Worm (Caenorhabditis elegans) whole organism, L4 larva: ENCODE data around the gene sid-5.
A peak's percentile ranks its signal among the peaks of the same experiment; 100 is the strongest.

Source experiments
- D1046.2 ChIP-seq: fragments of 200-800 bp; sonication (Bioruptor generic); IDR thresholded peaks from 2 replicates; pipeline ENCODE4 v1.3.6; 2022; ENCODE audit warnings: missing genetic modification characterization, missing compliant biosample characterization
- F44E2.7 ChIP-seq: fragments of 200-800 bp; sonication (Bioruptor generic); IDR thresholded peaks from 2 replicates; pipeline ENCODE4 v2.1.2; 2022; ENCODE audit warnings: missing genetic modification characterization, missing compliant biosample characterization
- F49E8.2 ChIP-seq: sonication (generic microtip); optimal IDR thresholded peaks from 2 replicates; lab custom pipeline; 2016; ENCODE audit warnings: missing compliant biosample characterization, mild to moderate bottlenecking, missing genetic modification characterization, borderline replicate concordance
- T20F7.1 ChIP-seq: fragments of 200-800 bp; sonication (Bioruptor generic); optimal IDR thresholded peaks from 2 replicates; lab custom pipeline; 2018; ENCODE audit warnings: mild to moderate bottlenecking, missing genetic modification characterization, missing compliant biosample characterization
- Y105C5A.15 ChIP-seq: fragments of 200-800 bp; sonication (Bioruptor generic); IDR thresholded peaks from 2 replicates; pipeline ENCODE4 v1.3.6; 2022; ENCODE audit warnings: missing genetic modification characterization, missing compliant biosample characterization
- Y5F2A.4 ChIP-seq: fragments of 200-800 bp; sonication (Bioruptor generic); optimal IDR thresholded peaks from 2 replicates; lab custom pipeline; 2018; ENCODE audit warnings: mild to moderate bottlenecking, missing genetic modification characterization, missing compliant biosample characterization
- ZK337.2 ChIP-seq: fragments of 200-800 bp; sonication (Bioruptor generic); IDR thresholded peaks from 2 replicates; pipeline ENCODE4 v1.3.6; 2022; ENCODE audit warnings: missing genetic modification reagents, missing genetic modification characterization, missing compliant biosample characterization
- aly-2 ChIP-seq: sonication (generic microtip); optimal IDR thresholded peaks from 2 replicates; lab custom pipeline; 2018; ENCODE audit warnings: missing biosample characterization, missing genetic modification characterization
- ceh-20 ChIP-seq: fragments of 200-800 bp; sonication (Bioruptor generic); IDR thresholded peaks from 2 replicates; pipeline ENCODE4 v1.3.6; 2022; ENCODE audit warnings: missing genetic modification reagents, missing genetic modification characterization, missing compliant biosample characterization
- ceh-28 ChIP-seq: fragments of 150-350 bp; optimal IDR thresholded peaks from 2 replicates; lab custom pipeline; 2014; ENCODE audit warnings: missing biosample characterization, missing genetic modification reagents, missing genetic modification characterization
- ceh-32 ChIP-seq: sonication (generic microtip); optimal IDR thresholded peaks from 2 replicates; lab custom pipeline; 2016; ENCODE audit warnings: mild to moderate bottlenecking, missing genetic modification characterization, missing compliant biosample characterization; ENCODE audit not compliant: poor library complexity
- ceh-44 ChIP-seq: fragments of 200-800 bp; sonication (Bioruptor generic); IDR thresholded peaks from 2 replicates; pipeline ENCODE4 v1.3.6; 2022; ENCODE audit warnings: missing genetic modification reagents, missing genetic modification characterization, missing compliant biosample characterization
- ceh-62 ChIP-seq: sonication (generic microtip); optimal IDR thresholded peaks from 2 replicates; lab custom pipeline; 2017; ENCODE audit warnings: missing biosample characterization, missing genetic modification characterization
- ces-1 ChIP-seq: fragments of 150-350 bp; sonication (generic microtip); optimal IDR thresholded peaks from 4 replicates; lab custom pipeline; 2014; ENCODE audit warnings: missing biosample characterization, missing genetic modification reagents, missing genetic modification characterization
- ctbp-1 ChIP-seq: fragments of 200-800 bp; sonication (Bioruptor generic); IDR thresholded peaks from 2 replicates; pipeline ENCODE4 v1.3.6; 2022; ENCODE audit warnings: missing genetic modification reagents, missing genetic modification characterization, missing compliant biosample characterization
- daf-16 ChIP-seq, 3 experiments: sonication (generic microtip); optimal IDR thresholded peaks; 2 replicates each; lab custom pipeline; 2016 to 2017; ENCODE audit warnings: missing genetic modification characterization in 3 of 3, missing genetic modification reagents in 3 of 3, mild to moderate bottlenecking in 2 of 3, missing compliant biosample characterization in 2 of 3, missing biosample characterization in 1 of 3, moderate library complexity in 1 of 3
- daf-19 ChIP-seq: fragments of 200-800 bp; sonication (Bioruptor generic); conservative IDR thresholded peaks from 2 replicates; pipeline ENCODE4 v1.3.6; 2022; ENCODE audit warnings: missing genetic modification characterization, missing compliant biosample characterization
- dpl-1 ChIP-seq: fragments of 150-350 bp; optimal IDR thresholded peaks from 2 replicates; lab custom pipeline; 2014; ENCODE audit warnings: missing biosample characterization, missing genetic modification reagents, missing genetic modification characterization
- egl-43 ChIP-seq: fragments of 200-800 bp; sonication (Bioruptor generic); IDR thresholded peaks from 2 replicates; pipeline ENCODE4 v1.3.6; 2022; ENCODE audit warnings: missing genetic modification reagents, missing genetic modification characterization, missing compliant biosample characterization
- fkh-10 ChIP-seq: fragments of 150-350 bp; optimal IDR thresholded peaks from 2 replicates; lab custom pipeline; 2014; ENCODE audit warnings: missing biosample characterization, missing genetic modification reagents, missing genetic modification characterization
- hif-1 ChIP-seq, 2 experiments: sonication (generic microtip); optimal IDR thresholded peaks; 2 replicates each; lab custom pipeline; 2016 to 2017; ENCODE audit warnings: missing compliant biosample characterization in 2 of 2, missing genetic modification characterization in 2 of 2, missing genetic modification reagents in 2 of 2, missing genotype in 2 of 2, mild to moderate bottlenecking in 1 of 2
- hmg-1.1 ChIP-seq: fragments of 200-800 bp; sonication (Bioruptor generic); IDR thresholded peaks from 2 replicates; pipeline ENCODE4 v1.3.6; 2022; ENCODE audit warnings: missing genetic modification reagents, missing genetic modification characterization, missing compliant biosample characterization
- jun-1 ChIP-seq: fragments of 150-350 bp; optimal IDR thresholded peaks from 2 replicates; lab custom pipeline; 2014; ENCODE audit warnings: missing biosample characterization, missing genetic modification reagents, missing genetic modification characterization
- lim-7 ChIP-seq: fragments of 200-800 bp; sonication (Bioruptor generic); IDR thresholded peaks from 2 replicates; pipeline ENCODE4 v1.3.6; 2022; ENCODE audit warnings: missing genetic modification characterization, missing compliant biosample characterization
- lin-1 ChIP-seq: fragments of 200-800 bp; sonication (Bioruptor generic); IDR thresholded peaks from 2 replicates; pipeline ENCODE4 v1.3.6; 2022; ENCODE audit warnings: missing genetic modification reagents, missing genetic modification characterization, missing compliant biosample characterization
- lin-29 ChIP-seq: fragments of 200-800 bp; sonication (Bioruptor generic); IDR thresholded peaks from 2 replicates; pipeline ENCODE4 v1.3.6; 2022; ENCODE audit warnings: missing genetic modification reagents, missing genetic modification characterization, missing compliant biosample characterization
- lin-38 ChIP-seq: fragments of 200-800 bp; sonication (Bioruptor generic); IDR thresholded peaks from 2 replicates; pipeline ENCODE4 v1.3.6; 2022; ENCODE audit warnings: missing genetic modification reagents, missing genetic modification characterization, missing compliant biosample characterization
- lin-39 ChIP-seq: fragments of 150-350 bp; optimal IDR thresholded peaks from 2 replicates; lab custom pipeline; 2014; ENCODE audit warnings: missing biosample characterization, missing genetic modification reagents, missing genetic modification characterization
- lsy-2 ChIP-seq, 2 experiments: fragments of 150-350 bp in 1 of 2; sonication (generic microtip) in 1 of 2; optimal IDR thresholded peaks; 2 replicates each; lab custom pipeline; 2014 to 2017; ENCODE audit warnings: missing biosample characterization in 2 of 2, missing genetic modification characterization in 2 of 2
- madf-5 ChIP-seq, 2 experiments: fragments of 200-800 bp; sonication (Bioruptor generic); IDR thresholded peaks; 2 replicates each; pipeline ENCODE4 v1.3.6; 2022; ENCODE audit warnings: missing compliant biosample characterization in 2 of 2, missing genetic modification characterization in 2 of 2
- madf-9 ChIP-seq: fragments of 200-800 bp; sonication (Bioruptor generic); conservative IDR thresholded peaks from 2 replicates; pipeline ENCODE4 v1.3.6; 2022; ENCODE audit warnings: missing genetic modification reagents, missing genetic modification characterization, missing compliant biosample characterization
- mdt-29 ChIP-seq: fragments of 200-800 bp; sonication (Bioruptor generic); IDR thresholded peaks from 2 replicates; pipeline ENCODE4 v1.3.6; 2022; ENCODE audit warnings: missing genetic modification reagents, missing genetic modification characterization, missing compliant biosample characterization
- mep-1 ChIP-seq: fragments of 150-350 bp; sonication (generic microtip); optimal IDR thresholded peaks from 3 replicates; lab custom pipeline; 2014; ENCODE audit warnings: missing biosample characterization, missing genetic modification characterization
- nhr-11 ChIP-seq: fragments of 150-350 bp; optimal IDR thresholded peaks from 2 replicates; lab custom pipeline; 2014; ENCODE audit warnings: missing biosample characterization, missing genetic modification characterization
- nhr-237 ChIP-seq: sonication (generic microtip); optimal IDR thresholded peaks from 2 replicates; lab custom pipeline; 2017; ENCODE audit warnings: missing biosample characterization, missing genetic modification characterization
- nhr-25 ChIP-seq: sonication (generic microtip); optimal IDR thresholded peaks from 2 replicates; lab custom pipeline; 2017; ENCODE audit warnings: missing genetic modification characterization, mild to moderate bottlenecking, missing compliant biosample characterization, antibody characterized with exemption, moderate library complexity, borderline replicate concordance; ENCODE audit not compliant: insufficient read depth
- nhr-42 ChIP-seq: fragments of 200-800 bp; sonication (Bioruptor generic); IDR thresholded peaks from 2 replicates; pipeline ENCODE4 v1.3.6; 2022; ENCODE audit warnings: missing genetic modification characterization, missing compliant biosample characterization
- nhr-48 ChIP-seq: sonication (generic microtip); optimal IDR thresholded peaks from 2 replicates; lab custom pipeline; 2016; ENCODE audit warnings: mild to moderate bottlenecking, missing genetic modification characterization, missing compliant biosample characterization
- nhr-6 ChIP-seq: fragments of 150-350 bp; optimal IDR thresholded peaks from 2 replicates; lab custom pipeline; 2014; ENCODE audit warnings: missing biosample characterization, missing genetic modification characterization
- pha-4 ChIP-seq, 2 experiments: fragments of 150-350 bp in 1 of 2; fragments of 200-800 bp in 1 of 2; sonication (Bioruptor generic) in 1 of 2; IDR thresholded peaks in 1 of 2; optimal IDR thresholded peaks in 1 of 2; 2 replicates each; pipeline versions ENCODE4 v1.3.6 to Lab custom; 2014 to 2022; ENCODE audit warnings: missing genetic modification characterization in 2 of 2, missing genetic modification reagents in 2 of 2, missing biosample characterization in 1 of 2, missing compliant biosample characterization in 1 of 2
- rbr-2 ChIP-seq: sonication (generic microtip); optimal IDR thresholded peaks from 2 replicates; lab custom pipeline; 2016; ENCODE audit warnings: missing genotype, missing genetic modification characterization, missing compliant biosample characterization
- sdz-12 ChIP-seq: fragments of 200-800 bp; sonication (Bioruptor generic); optimal IDR thresholded peaks from 2 replicates; lab custom pipeline; 2018; ENCODE audit warnings: mild to moderate bottlenecking, missing genetic modification characterization, missing compliant biosample characterization
- skn-1 ChIP-seq: fragments of 150-350 bp; optimal IDR thresholded peaks from 2 replicates; lab custom pipeline; 2014; ENCODE audit warnings: missing biosample characterization, missing genetic modification characterization
- snpc-1.2 ChIP-seq: fragments of 200-800 bp; sonication (Bioruptor generic); IDR thresholded peaks from 2 replicates; pipeline ENCODE4 v1.3.6; 2022; ENCODE audit warnings: missing genetic modification reagents, missing genetic modification characterization, missing compliant biosample characterization
- snpc-4 ChIP-seq: fragments of 150-350 bp; optimal IDR thresholded peaks from 2 replicates; lab custom pipeline; 2014; ENCODE audit warnings: missing biosample characterization, missing genetic modification characterization
- spr-3 ChIP-seq: fragments of 200-800 bp; sonication (Bioruptor generic); optimal IDR thresholded peaks from 2 replicates; lab custom pipeline; 2018; ENCODE audit warnings: mild to moderate bottlenecking, missing genetic modification characterization, missing compliant biosample characterization
- tag-97 ChIP-seq: fragments of 200-800 bp; sonication (Bioruptor generic); IDR thresholded peaks from 2 replicates; pipeline ENCODE4 v1.3.6; 2022; ENCODE audit warnings: missing genetic modification characterization, missing compliant biosample characterization
- tra-1 ChIP-seq: fragments of 200-800 bp; sonication (Bioruptor generic); IDR thresholded peaks from 2 replicates; pipeline ENCODE4 v1.3.6; 2022; ENCODE audit warnings: missing genetic modification reagents, missing genetic modification characterization, missing compliant biosample characterization
- unc-130 ChIP-seq: sonication (generic microtip); optimal IDR thresholded peaks from 2 replicates; lab custom pipeline; 2016; ENCODE audit warnings: missing genetic modification reagents, missing genetic modification characterization, missing compliant biosample characterization
- zag-1 ChIP-seq: fragments of 150-350 bp; optimal IDR thresholded peaks from 2 replicates; lab custom pipeline; 2014; ENCODE audit warnings: missing biosample characterization, missing genetic modification characterization
- ztf-7 ChIP-seq: fragments of 150-350 bp; optimal IDR thresholded peaks from 2 replicates; lab custom pipeline; 2014; ENCODE audit warnings: missing biosample characterization, missing genetic modification characterization

sid-5 gene

ce11 chrX:6932134-6932533 lies 27.6 kb downstream of the sid-5 start, which contains the start of gene F14B8.6 (continued):
- TF ChIP-seq lin-39, result no peak
- TF ChIP-seq egl-43 (GFP tag; lab: Robert Waterston, UW), result no peak
- TF ChIP-seq skn-1, result no peak
- no peak for TF ChIP-seq ceh-28 (tag; lab: Kevin White, UChicago)
- TF ChIP-seq ztf-7, result no peak
- no peak for TF ChIP-seq rbr-2 (tag; lab: Kevin White, UChicago)
- TF ChIP-seq lin-1 (GFP tag; lab: Robert Waterston, UW), result no peak
- no peak for TF ChIP-seq mdt-29 (GFP tag; lab: Robert Waterston, UW)
- TF ChIP-seq nhr-42, result no peak
- TF ChIP-seq Y105C5A.15 (GFP tag; lab: Robert Waterston, UW), result no peak
- no peak for TF ChIP-seq D1046.2 (GFP tag; lab: Robert Waterston, UW)
- no peak for TF ChIP-seq snpc-4 (tag; lab: Kevin White, UChicago)
- TF ChIP-seq sdz-12 (GFP tag; lab: Kevin White, UChicago), result no peak
- TF ChIP-seq snpc-1.2 (GFP tag; lab: Robert Waterston, UW), result no peak
- no peak for TF ChIP-seq F44E2.7
- TF ChIP-seq nhr-11 (tag; lab: Kevin White, UChicago), result no peak
- TF ChIP-seq F49E8.2 (tag; lab: Kevin White, UChicago), result no peak
- TF ChIP-seq madf-5 (GFP tag; IDR thresholded peaks at IDR 0.05; lab: Robert Waterston, UW), result no peak
- no peak for TF ChIP-seq daf-16 (GFP tag; optimal IDR thresholded peaks at IDR 0.05; lab: Kevin White, UChicago)
- peak; percentile 78 for TF ChIP-seq daf-16 (tag; optimal IDR thresholded peaks at IDR 0.05; lab: Kevin White, UChicago)
- TF ChIP-seq aly-2 (tag; lab: Kevin White, UChicago), result no peak
- TF ChIP-seq nhr-6 (tag; lab: Kevin White, UChicago), result no peak
- no peak for TF ChIP-seq dpl-1
- TF ChIP-seq nhr-48 (tag; lab: Kevin White, UChicago), result no peak
- TF ChIP-seq mep-1 (tag; lab: Kevin White, UChicago), result peak; percentile 23
- TF ChIP-seq lsy-2 (tag; optimal IDR thresholded peaks at IDR 0.05; lab: Kevin White, UChicago), result no peak
- TF ChIP-seq fkh-10 (GFP tag; lab: Kevin White, UChicago), result no peak
- no peak for TF ChIP-seq lin-38 (GFP tag; lab: Robert Waterston, UW)
- TF ChIP-seq madf-9 (GFP tag; lab: Robert Waterston, UW), result no peak
- TF ChIP-seq pha-4 (GFP tag; IDR thresholded peaks at IDR 0.05; lab: Robert Waterston, UW), result no peak
- TF ChIP-seq pha-4 (tag; optimal IDR thresholded peaks at IDR 0.05; lab: Kevin White, UChicago), result peak; percentile 3
- no peak for TF ChIP-seq T20F7.1
- TF ChIP-seq ceh-20 (GFP tag; lab: Robert Waterston, UW), result no peak
- TF ChIP-seq spr-3 (GFP tag; lab: Kevin White, UChicago), result no peak
- TF ChIP-seq daf-19, result no peak
- TF ChIP-seq tra-1, result 0 out of 2 replicates have a peak, but pooled peaks have one; percentile 15
- TF ChIP-seq unc-130 (GFP tag; lab: Kevin White, UChicago), result no peak
- TF ChIP-seq ceh-62 (tag; lab: Kevin White, UChicago), result no peak
- TF ChIP-seq nhr-25 (tag; lab: Kevin White, UChicago), result no peak
- no peak for TF ChIP-seq nhr-237 (tag; lab: Kevin White, UChicago)
- TF ChIP-seq hmg-1.1 (GFP tag; lab: Robert Waterston, UW), result no peak
- TF ChIP-seq ceh-32 (tag; lab: Kevin White, UChicago), result no peak
- TF ChIP-seq ZK337.2 (GFP tag; lab: Robert Waterston, UW), result no peak
- TF ChIP-seq jun-1 (tag; lab: Kevin White, UChicago), result no peak
- TF ChIP-seq ces-1 (GFP tag; lab: Kevin White, UChicago), result no peak
- no peak for TF ChIP-seq ctbp-1 (GFP tag; lab: Robert Waterston, UW)
- TF ChIP-seq zag-1, result no peak
- no peak for TF ChIP-seq tag-97
- TF ChIP-seq ceh-44, result no peak
- no peak for TF ChIP-seq lim-7 (GFP tag; lab: Robert Waterston, UW)
- no peak for TF ChIP-seq Y5F2A.4
- no peak for TF ChIP-seq lin-29 (GFP tag; lab: Robert Waterston, UW)
- TF ChIP-seq hif-1 (tag; optimal IDR thresholded peaks at IDR 0.05; lab: Kevin White, UChicago), result no peak
